Fruit fly (Drosophila melanogaster) whole organism, embryonic: ENCODE data around the gene dome.
A peak's percentile ranks its signal among the peaks of the same experiment; 100 is the strongest.

Experiments used
- Aef1 ChIP-seq: fragments of 200-800 bp; sonication (Bioruptor generic); IDR thresholded peaks from 3 replicates; pipeline ENCODE4 v1.3.6; 2022; ENCODE audit warnings: missing biosample characterization, missing genetic modification characterization
- CG10147 ChIP-seq: fragments of 200-800 bp; sonication (Bioruptor generic); optimal IDR thresholded peaks from 2 replicates; lab custom pipeline; 2019; ENCODE audit warnings: missing biosample characterization, mild to moderate bottlenecking, missing genetic modification characterization, moderate library complexity
- CG11085 ChIP-seq: fragments of 200-800 bp; sonication (Bioruptor generic); IDR thresholded peaks from 2 replicates; pipeline ENCODE4 v1.3.6; 2022; ENCODE audit warnings: missing biosample characterization, missing genetic modification characterization
- CG13123 ChIP-seq: fragments of 200-800 bp; sonication (Bioruptor generic); optimal IDR thresholded peaks from 2 replicates; lab custom pipeline; 2016; ENCODE audit warnings: missing biosample characterization, missing genetic modification characterization
- CG14050 ChIP-seq: fragments of 200-800 bp; sonication (Bioruptor generic); IDR thresholded peaks from 3 replicates; pipeline ENCODE4 v1.3.6; 2022; ENCODE audit warnings: missing biosample characterization, missing genetic modification characterization
- CG14441 ChIP-seq: fragments of 200-800 bp; sonication (Bioruptor generic); IDR thresholded peaks from 2 replicates; pipeline ENCODE4 v1.3.6; 2022; ENCODE audit warnings: missing biosample characterization, missing genetic modification characterization
- CG16863 ChIP-seq: fragments of 200-800 bp; sonication (Bioruptor generic); optimal IDR thresholded peaks from 3 replicates; lab custom pipeline; 2016; ENCODE audit warnings: missing biosample characterization, missing genetic modification characterization
- CG17359 ChIP-seq: fragments of 200-800 bp; sonication (Bioruptor generic); optimal IDR thresholded peaks from 3 replicates; lab custom pipeline; 2018; ENCODE audit warnings: missing biosample characterization, mild to moderate bottlenecking, missing genetic modification characterization, moderate library complexity
- CG17912 ChIP-seq: fragments of 200-800 bp; sonication (Bioruptor generic); optimal IDR thresholded peaks from 2 replicates; lab custom pipeline; 2018; ENCODE audit warnings: missing biosample characterization, mild to moderate bottlenecking, missing genetic modification characterization
- CG18011 ChIP-seq: fragments of 200-800 bp; sonication (Bioruptor generic); optimal IDR thresholded peaks from 2 replicates; lab custom pipeline; 2017; ENCODE audit warnings: missing biosample characterization, missing genetic modification characterization, mild to moderate bottlenecking, moderate library complexity, missing genotype
- CG1832 ChIP-seq: fragments of 200-800 bp; sonication (Bioruptor generic); optimal IDR thresholded peaks from 2 replicates; lab custom pipeline; 2017; ENCODE audit warnings: missing biosample characterization, mild to moderate bottlenecking, missing genetic modification characterization, inconsistent platforms
- CG31388 ChIP-seq: fragments of 200-800 bp; sonication (Bioruptor generic); optimal IDR thresholded peaks from 2 replicates; lab custom pipeline; 2016; ENCODE audit warnings: missing biosample characterization, missing genetic modification characterization
- CG4424 ChIP-seq: fragments of 200-800 bp; sonication (Bioruptor generic); optimal IDR thresholded peaks from 3 replicates; lab custom pipeline; 2016; ENCODE audit warnings: missing biosample characterization, missing genetic modification characterization
- CG5180 ChIP-seq: fragments of 200-800 bp; sonication (Bioruptor generic); optimal IDR thresholded peaks from 3 replicates; lab custom pipeline; 2017; ENCODE audit warnings: missing biosample characterization, missing genetic modification characterization, mild to moderate bottlenecking, moderate library complexity, missing genetic modification reagents
- CG6175 ChIP-seq: fragments of 200-800 bp; sonication (Bioruptor generic); IDR thresholded peaks from 3 replicates; pipeline ENCODE4 v1.3.6; 2022; ENCODE audit warnings: missing biosample characterization, missing genetic modification characterization
- CG6254 ChIP-seq: fragments of 200-800 bp; sonication (Bioruptor generic); optimal IDR thresholded peaks from 3 replicates; lab custom pipeline; 2017; ENCODE audit warnings: mild to moderate bottlenecking, missing biosample characterization, missing genetic modification reagents, missing genetic modification characterization
- CG7372 ChIP-seq: fragments of 200-800 bp; sonication (Bioruptor generic); IDR thresholded peaks from 2 replicates; pipeline ENCODE4 v1.3.6; 2022; ENCODE audit warnings: missing biosample characterization, missing genetic modification characterization
- CG7928 ChIP-seq: fragments of 200-800 bp; sonication (Bioruptor generic); optimal IDR thresholded peaks from 2 replicates; lab custom pipeline; 2017; ENCODE audit warnings: missing biosample characterization, mild to moderate bottlenecking, missing genetic modification characterization
- CG8281 ChIP-seq: fragments of 200-800 bp; sonication (Bioruptor generic); optimal IDR thresholded peaks from 2 replicates; lab custom pipeline; 2018; ENCODE audit warnings: missing biosample characterization, mild to moderate bottlenecking, missing genetic modification characterization, moderate library complexity
- CG8388 ChIP-seq: fragments of 200-800 bp; sonication (Bioruptor generic); optimal IDR thresholded peaks from 2 replicates; lab custom pipeline; 2019; ENCODE audit warnings: missing biosample characterization, mild to moderate bottlenecking, missing genetic modification characterization, moderate library complexity
- CG9437 ChIP-seq: fragments of 200-800 bp; sonication (Bioruptor generic); optimal IDR thresholded peaks from 2 replicates; lab custom pipeline; 2018; ENCODE audit warnings: missing biosample characterization, mild to moderate bottlenecking, missing genetic modification characterization
- CG9817 ChIP-seq: fragments of 200-800 bp; sonication (Bioruptor generic); optimal IDR thresholded peaks from 2 replicates; lab custom pipeline; 2018; ENCODE audit warnings: missing biosample characterization, mild to moderate bottlenecking, missing genetic modification characterization, moderate library complexity
- Dip3 ChIP-seq: fragments of 200-800 bp; sonication (Bioruptor generic); optimal IDR thresholded peaks from 3 replicates; lab custom pipeline; 2016; ENCODE audit warnings: missing biosample characterization, missing genetic modification characterization
- E2f1 ChIP-seq: fragments of 200-800 bp; sonication (Bioruptor generic); IDR thresholded peaks from 2 replicates; pipeline ENCODE4 v1.3.6; 2022; ENCODE audit warnings: missing biosample characterization, missing genetic modification characterization
- Ets65A ChIP-seq: fragments of 200-800 bp; sonication (Bioruptor generic); peaks from one replicate; lab custom pipeline; 2016; ENCODE audit warnings: missing biosample characterization, missing genetic modification characterization
- H2.0 ChIP-seq: fragments of 200-800 bp; sonication (Bioruptor generic); IDR thresholded peaks from 2 replicates; pipeline ENCODE4 v1.3.6; 2022; ENCODE audit warnings: missing biosample characterization, missing genetic modification characterization
- Jarid2 ChIP-seq: fragments of 200-800 bp; sonication (Bioruptor generic); optimal IDR thresholded peaks from 3 replicates; lab custom pipeline; 2017; ENCODE audit warnings: mild to moderate bottlenecking, missing biosample characterization, missing genetic modification reagents, missing genetic modification characterization
- Myb ChIP-seq: fragments of 200-800 bp; sonication (Bioruptor generic); optimal IDR thresholded peaks from 2 replicates; lab custom pipeline; 2016; ENCODE audit warnings: missing biosample characterization, missing genetic modification characterization
- Sin3A ChIP-seq: fragments of >200 bp; optimal IDR thresholded peaks from 2 replicates; lab custom pipeline; 2018
- Stat92E ChIP-seq, 3 experiments: fragments of >200 bp in 2 of 3; fragments of 200-800 bp in 1 of 3; sonication (Bioruptor generic) in 1 of 3; optimal IDR thresholded peaks; 2 replicates each; lab custom pipeline; 2017 to 2019; ENCODE audit warnings: missing biosample characterization in 3 of 3, missing genetic modification characterization in 3 of 3, mild to moderate bottlenecking in 1 of 3, moderate library complexity in 1 of 3
- Vsx1 ChIP-seq: fragments of 200-800 bp; sonication (Bioruptor generic); optimal IDR thresholded peaks from 2 replicates; lab custom pipeline; 2017; ENCODE audit warnings: missing biosample characterization, mild to moderate bottlenecking, missing genetic modification characterization, missing genetic modification reagents
- bowl ChIP-seq: fragments of 200-800 bp; sonication (Bioruptor generic); IDR thresholded peaks from 2 replicates; pipeline ENCODE4 v1.3.6; 2022; ENCODE audit warnings: missing biosample characterization, missing genetic modification characterization
- btn ChIP-seq: fragments of 200-800 bp; sonication (Bioruptor generic); optimal IDR thresholded peaks from 2 replicates; lab custom pipeline; 2016; ENCODE audit warnings: missing biosample characterization, missing genetic modification characterization
- croc ChIP-seq: fragments of 200-800 bp; sonication (Bioruptor generic); conservative IDR thresholded peaks from 3 replicates; pipeline ENCODE4 v1.3.6; 2022; ENCODE audit warnings: missing biosample characterization, missing genetic modification characterization
- cwo ChIP-seq: fragments of 200-800 bp; sonication (Bioruptor generic); optimal IDR thresholded peaks from 3 replicates; lab custom pipeline; 2017; ENCODE audit warnings: missing biosample characterization, missing genetic modification characterization, mild to moderate bottlenecking, moderate library complexity, missing genetic modification reagents
- da ChIP-seq: fragments of 200-800 bp; sonication (Bioruptor generic); optimal IDR thresholded peaks from 2 replicates; lab custom pipeline; 2016; ENCODE audit warnings: missing biosample characterization, missing genetic modification characterization
- disco-r ChIP-seq: fragments of 200-800 bp; sonication (Bioruptor generic); optimal IDR thresholded peaks from 2 replicates; lab custom pipeline; 2016; ENCODE audit warnings: missing biosample characterization, missing genetic modification characterization
- fd102C ChIP-seq: fragments of 200-800 bp; sonication (Bioruptor generic); optimal IDR thresholded peaks from 2 replicates; lab custom pipeline; 2018; ENCODE audit warnings: missing biosample characterization, mild to moderate bottlenecking, missing genetic modification characterization, moderate library complexity
- fd96Cb ChIP-seq: fragments of 200-800 bp; sonication (Bioruptor generic); optimal IDR thresholded peaks from 2 replicates; lab custom pipeline; 2018; ENCODE audit warnings: missing biosample characterization, mild to moderate bottlenecking, missing genetic modification characterization, moderate library complexity
- gro ChIP-seq: fragments of 200-800 bp; sonication (Bioruptor generic); optimal IDR thresholded peaks from 2 replicates; lab custom pipeline; 2016; ENCODE audit warnings: missing biosample characterization, missing genetic modification characterization
- gsb ChIP-seq: fragments of 200-800 bp; sonication (Bioruptor generic); IDR thresholded peaks from 2 replicates; pipeline ENCODE4 v1.3.6; 2022; ENCODE audit warnings: missing biosample characterization, missing genetic modification characterization
- ham ChIP-seq: fragments of 200-800 bp; sonication (Bioruptor generic); IDR thresholded peaks from 2 replicates; pipeline ENCODE4 v1.3.6; 2022; ENCODE audit warnings: missing biosample characterization, missing genetic modification characterization
- ind ChIP-seq: fragments of 200-800 bp; sonication (Bioruptor generic); optimal IDR thresholded peaks from 3 replicates; lab custom pipeline; 2016; ENCODE audit warnings: missing biosample characterization, missing genetic modification characterization
- kah ChIP-seq: fragments of 200-800 bp; sonication (Bioruptor generic); optimal IDR thresholded peaks from 2 replicates; lab custom pipeline; 2018; ENCODE audit warnings: missing biosample characterization, mild to moderate bottlenecking, missing genetic modification characterization
- sc ChIP-seq, 3 experiments: fragments of >200 bp in 2 of 3; fragments of 200-800 bp in 1 of 3; sonication (Bioruptor generic) in 1 of 3; optimal IDR thresholded peaks; 2 replicates in 2 of 3; 3 replicates in 1 of 3; lab custom pipeline; 2017; ENCODE audit warnings: mild to moderate bottlenecking in 1 of 3, missing biosample characterization in 1 of 3, missing genetic modification characterization in 1 of 3, missing genetic modification reagents in 1 of 3
- shn ChIP-seq: fragments of 200-800 bp; sonication (Bioruptor generic); optimal IDR thresholded peaks from 3 replicates; lab custom pipeline; 2016; ENCODE audit warnings: missing biosample characterization, missing genetic modification characterization
- sim ChIP-seq: fragments of 200-800 bp; sonication (Bioruptor generic); IDR thresholded peaks from 2 replicates; pipeline ENCODE4 v1.3.6; 2022; ENCODE audit warnings: missing biosample characterization, missing genetic modification characterization
- ssp ChIP-seq: fragments of 200-800 bp; sonication (Bioruptor generic); IDR thresholded peaks from 2 replicates; pipeline ENCODE4 v1.3.6; 2022; ENCODE audit warnings: missing biosample characterization, missing genetic modification characterization
- tin ChIP-seq: fragments of 200-800 bp; sonication (Bioruptor generic); optimal IDR thresholded peaks from 3 replicates; lab custom pipeline; 2016; ENCODE audit warnings: missing biosample characterization, missing genetic modification characterization
- tna ChIP-seq: fragments of 200-800 bp; sonication (Bioruptor generic); IDR thresholded peaks from 2 replicates; pipeline ENCODE4 v1.3.6; 2022; ENCODE audit warnings: missing biosample characterization, missing genetic modification characterization; ENCODE audit not compliant: partially characterized antibody
- ttk ChIP-seq: fragments of 200-800 bp; sonication (Bioruptor generic); IDR thresholded peaks from 2 replicates; pipeline ENCODE4 v2.1.2; 2022; ENCODE audit warnings: missing biosample characterization, missing genetic modification characterization
- zfh2 ChIP-seq: fragments of 200-800 bp; sonication (Bioruptor generic); optimal IDR thresholded peaks from 2 replicates; lab custom pipeline; 2016; ENCODE audit warnings: missing biosample characterization, missing genetic modification characterization

The dome gene

dm6 chrX:19704083-19704482 is 20.8 kb upstream of the dome start, which contains the start of the genes CG14230 and CG14232 (continued):
- TF ChIP-seq E2f1 (GFP tag; lab: Robert Waterston, UW) = no peak
- no peak for TF ChIP-seq sc (optimal IDR thresholded peaks at IDR 0.05; lab: Kevin White, UChicago)
- TF ChIP-seq sc (GFP tag; optimal IDR thresholded peaks at IDR 0.05; lab: Kevin White, UChicago) = no peak
- TF ChIP-seq CG14050 (GFP tag; lab: Robert Waterston, UW) = no peak
- TF ChIP-seq CG10147 = no peak
- TF ChIP-seq CG11085 (GFP tag; lab: Robert Waterston, UW) = no peak
- no peak for TF ChIP-seq CG4424 (GFP tag; lab: Kevin White, UChicago)
- no peak for TF ChIP-seq ssp (GFP tag; lab: Robert Waterston, UW)
- TF ChIP-seq CG1832 (GFP tag; lab: Kevin White, UChicago) = no peak
- no peak for TF ChIP-seq CG9817 (tag; lab: Kevin White, UChicago)
- TF ChIP-seq cwo (GFP tag; lab: Kevin White, UChicago) = no peak
- no peak for TF ChIP-seq CG6175
- no peak for TF ChIP-seq bowl (GFP tag; lab: Robert Waterston, UW)
- peak; percentile 90 for TF ChIP-seq Ets65A (GFP tag; lab: Kevin White, UChicago)
- TF ChIP-seq H2.0 (GFP tag; lab: Robert Waterston, UW) = no peak
- TF ChIP-seq tna (GFP tag; lab: Robert Waterston, UW) = no peak
- TF ChIP-seq sim (GFP tag; lab: Robert Waterston, UW) = no peak
- TF ChIP-seq Myb (GFP tag; lab: Kevin White, UChicago) = peak; percentile 22
- no peak for TF ChIP-seq croc (GFP tag; lab: Robert Waterston, UW)
- TF ChIP-seq gro (GFP tag; lab: Kevin White, UChicago) = peak; percentile 8
- TF ChIP-seq zfh2 = peak; percentile 6
- TF ChIP-seq CG17912 (GFP tag; lab: Kevin White, UChicago) = no peak
- no peak for TF ChIP-seq kah (GFP tag; lab: Kevin White, UChicago)
- TF ChIP-seq tin (GFP tag; lab: Kevin White, UChicago) = no peak
- TF ChIP-seq Stat92E (GFP tag; optimal IDR thresholded peaks at IDR 0.05; lab: Kevin White, UChicago) = no peak
- TF ChIP-seq gsb = no peak
- TF ChIP-seq CG9437 = no peak
- TF ChIP-seq CG17359 = no peak
- TF ChIP-seq disco-r (GFP tag; lab: Kevin White, UChicago) = no peak
- TF ChIP-seq ttk (GFP tag; lab: Robert Waterston, UW) = no peak
- no peak for TF ChIP-seq da (GFP tag; lab: Kevin White, UChicago)
- no peak for TF ChIP-seq Aef1 (GFP tag; lab: Robert Waterston, UW)
- TF ChIP-seq CG7372 = no peak
- TF ChIP-seq CG31388 = no peak
- no peak for TF ChIP-seq btn (GFP tag; lab: Kevin White, UChicago)
- TF ChIP-seq Sin3A = peak; percentile 84
- no peak for TF ChIP-seq CG6254
- no peak for TF ChIP-seq CG8388 (GFP tag; lab: Kevin White, UChicago)
- no peak for TF ChIP-seq CG7928 (GFP tag; lab: Kevin White, UChicago)
- TF ChIP-seq Vsx1 (GFP tag; lab: Kevin White, UChicago) = no peak
- no peak for TF ChIP-seq fd96Cb (tag; lab: Kevin White, UChicago)
- TF ChIP-seq CG18011 (GFP tag; lab: Kevin White, UChicago) = no peak
- no peak for TF ChIP-seq fd102C (GFP tag; lab: Kevin White, UChicago)
- no peak for TF ChIP-seq shn (GFP tag; lab: Kevin White, UChicago)
- no peak for TF ChIP-seq Dip3
- no peak for TF ChIP-seq CG16863 (GFP tag; lab: Kevin White, UChicago)
- TF ChIP-seq CG5180 = no peak
- no peak for TF ChIP-seq CG8281 (tag; lab: Kevin White, UChicago)
- TF ChIP-seq ind (GFP tag; lab: Kevin White, UChicago) = no peak
- TF ChIP-seq CG14441 = no peak
- no peak for TF ChIP-seq CG13123 (GFP tag; lab: Kevin White, UChicago)
- no peak for TF ChIP-seq ham (GFP tag; lab: Robert Waterston, UW)
- TF ChIP-seq Jarid2 = no peak
